Fruit fly (Drosophila melanogaster) whole organism, embryonic: ENCODE data around the gene CG17801.
A peak's percentile ranks its signal among the peaks of the same experiment; 100 is the strongest.

Experiments
- CG10654 ChIP-seq: fragments of 200-800 bp; sonication (Bioruptor generic); optimal IDR thresholded peaks from 2 replicates; lab custom pipeline; 2016; ENCODE audit warnings: missing biosample characterization, missing genetic modification characterization
- CG13624 ChIP-seq: fragments of 200-800 bp; sonication (Bioruptor generic); optimal IDR thresholded peaks from 2 replicates; lab custom pipeline; 2016; ENCODE audit warnings: missing biosample characterization, missing genetic modification characterization
- CG15479 ChIP-seq: fragments of 200-800 bp; sonication (Bioruptor generic); optimal IDR thresholded peaks from 3 replicates; lab custom pipeline; 2019; ENCODE audit warnings: missing biosample characterization, mild to moderate bottlenecking, missing genetic modification characterization, moderate library complexity
- CG15514 ChIP-seq: fragments of 200-800 bp; sonication (Bioruptor generic); optimal IDR thresholded peaks from 3 replicates; lab custom pipeline; 2017; ENCODE audit warnings: missing biosample characterization, missing genetic modification characterization, mild to moderate bottlenecking, moderate library complexity, missing genetic modification reagents
- CG17568 ChIP-seq: fragments of 200-800 bp; sonication (Bioruptor generic); optimal IDR thresholded peaks from 2 replicates; lab custom pipeline; 2018; ENCODE audit warnings: missing biosample characterization, mild to moderate bottlenecking, missing genetic modification characterization, moderate library complexity
- CG2875 ChIP-seq: fragments of 200-800 bp; sonication (Bioruptor generic); optimal IDR thresholded peaks from 2 replicates; lab custom pipeline; 2017; ENCODE audit warnings: missing biosample characterization, mild to moderate bottlenecking, missing genetic modification characterization, missing genetic modification reagents
- CG31224 ChIP-seq: fragments of 200-800 bp; sonication (Bioruptor generic); IDR thresholded peaks from 2 replicates; pipeline ENCODE4 v1.3.6; 2022; ENCODE audit warnings: missing biosample characterization, missing genetic modification characterization
- CG3838 ChIP-seq: fragments of 200-800 bp; sonication (Bioruptor generic); optimal IDR thresholded peaks from 3 replicates; lab custom pipeline; 2016; ENCODE audit warnings: missing biosample characterization, missing genetic modification characterization
- CG4328 ChIP-seq: fragments of 200-800 bp; sonication (Bioruptor generic); optimal IDR thresholded peaks from 3 replicates; lab custom pipeline; 2017; ENCODE audit warnings: missing biosample characterization, missing genetic modification reagents, missing genetic modification characterization
- CG4360 ChIP-seq: fragments of 200-800 bp; sonication (Bioruptor generic); IDR thresholded peaks from 2 replicates; pipeline ENCODE4 v1.3.6; 2022; ENCODE audit warnings: missing biosample characterization, missing genetic modification characterization
- CG5180 ChIP-seq: fragments of 200-800 bp; sonication (Bioruptor generic); optimal IDR thresholded peaks from 3 replicates; lab custom pipeline; 2017; ENCODE audit warnings: missing biosample characterization, missing genetic modification characterization, mild to moderate bottlenecking, moderate library complexity, missing genetic modification reagents
- CG6689 ChIP-seq: fragments of 200-800 bp; sonication (Bioruptor generic); IDR thresholded peaks from 2 replicates; pipeline ENCODE4 v1.3.6; 2022; ENCODE audit warnings: missing biosample characterization, missing genetic modification characterization
- CG6765 ChIP-seq: fragments of 200-800 bp; sonication (Bioruptor generic); optimal IDR thresholded peaks from 3 replicates; lab custom pipeline; 2017; ENCODE audit warnings: missing biosample characterization, mild to moderate bottlenecking, missing genetic modification characterization
- CG6854 ChIP-seq: fragments of 200-800 bp; sonication (Bioruptor generic); optimal IDR thresholded peaks from 3 replicates; lab custom pipeline; 2017; ENCODE audit warnings: missing biosample characterization, mild to moderate bottlenecking, missing genetic modification characterization
- CG7271 ChIP-seq: fragments of 200-800 bp; sonication (Bioruptor generic); optimal IDR thresholded peaks from 2 replicates; lab custom pipeline; 2018; ENCODE audit warnings: missing biosample characterization, mild to moderate bottlenecking, missing genetic modification characterization, moderate library complexity
- CG7745 ChIP-seq: fragments of 200-800 bp; sonication (Bioruptor generic); optimal IDR thresholded peaks from 2 replicates; lab custom pipeline; 2018; ENCODE audit warnings: missing biosample characterization, mild to moderate bottlenecking, missing genetic modification characterization, moderate library complexity
- CG8359 ChIP-seq: fragments of 200-800 bp; sonication (Bioruptor generic); optimal IDR thresholded peaks from 2 replicates; lab custom pipeline; 2017; ENCODE audit warnings: missing biosample characterization, mild to moderate bottlenecking, missing genetic modification characterization, borderline replicate concordance
- CG8765 ChIP-seq: fragments of 200-800 bp; sonication (Bioruptor generic); IDR thresholded peaks from 2 replicates; pipeline ENCODE4 v1.3.6; 2022; ENCODE audit warnings: missing biosample characterization, missing genetic modification characterization
- CG8924 ChIP-seq: fragments of 200-800 bp; optimal IDR thresholded peaks from 3 replicates; lab custom pipeline; 2019; ENCODE audit warnings: missing biosample characterization, mild to moderate bottlenecking, missing genetic modification characterization, moderate library complexity
- CG9876 ChIP-seq: fragments of 200-800 bp; sonication (Bioruptor generic); optimal IDR thresholded peaks from 2 replicates; lab custom pipeline; 2016; ENCODE audit warnings: missing biosample characterization, missing genetic modification characterization
- CoRest ChIP-seq: fragments of 200-800 bp; sonication (Bioruptor generic); optimal IDR thresholded peaks from 3 replicates; lab custom pipeline; 2018; ENCODE audit warnings: missing biosample characterization, mild to moderate bottlenecking, missing genetic modification characterization, moderate library complexity
- Dek ChIP-seq: fragments of 200-800 bp; sonication (Bioruptor generic); optimal IDR thresholded peaks from 3 replicates; lab custom pipeline; 2019; ENCODE audit warnings: missing biosample characterization, mild to moderate bottlenecking, missing genetic modification characterization, moderate library complexity
- Dip2 ChIP-seq: fragments of 200-800 bp; sonication (Bioruptor generic); IDR thresholded peaks from 2 replicates; pipeline ENCODE4 v1.3.6; 2022; ENCODE audit warnings: missing biosample characterization, missing genetic modification characterization
- ERR ChIP-seq: fragments of 200-800 bp; sonication (Bioruptor generic); optimal IDR thresholded peaks from 2 replicates; lab custom pipeline; 2016; ENCODE audit warnings: missing biosample characterization, missing genetic modification characterization
- Ets65A ChIP-seq: fragments of 200-800 bp; sonication (Bioruptor generic); peaks from one replicate; lab custom pipeline; 2016; ENCODE audit warnings: missing biosample characterization, missing genetic modification characterization
- Gug ChIP-seq: fragments of 200-800 bp; sonication (Bioruptor generic); IDR thresholded peaks from 4 replicates; pipeline ENCODE4 v1.3.6; 2022; ENCODE audit warnings: missing biosample characterization, missing genetic modification characterization
- H15 ChIP-seq: fragments of 200-800 bp; sonication (Bioruptor generic); IDR thresholded peaks from 3 replicates; pipeline ENCODE4 v1.3.6; 2022; ENCODE audit warnings: missing biosample characterization, missing genetic modification characterization
- H2.0 ChIP-seq: fragments of 200-800 bp; sonication (Bioruptor generic); IDR thresholded peaks from 2 replicates; pipeline ENCODE4 v1.3.6; 2022; ENCODE audit warnings: missing biosample characterization, missing genetic modification characterization
- HLHmδ ChIP-seq: fragments of 200-800 bp; sonication (Bioruptor generic); optimal IDR thresholded peaks from 2 replicates; lab custom pipeline; 2018; ENCODE audit warnings: missing biosample characterization, mild to moderate bottlenecking, missing genetic modification characterization, moderate library complexity
- Hr51 ChIP-seq, 2 experiments: fragments of 200-800 bp; sonication (Bioruptor generic); optimal IDR thresholded peaks; 2 replicates in 1 of 2; 3 replicates in 1 of 2; lab custom pipeline; 2016 to 2018; ENCODE audit warnings: missing biosample characterization in 2 of 2, missing genetic modification characterization in 2 of 2, mild to moderate bottlenecking in 1 of 2, moderate library complexity in 1 of 2
- Hr78 ChIP-seq, 2 experiments: fragments of 200-800 bp in 1 of 2; fragments of >200 bp in 1 of 2; sonication (Bioruptor generic) in 1 of 2; optimal IDR thresholded peaks; 2 replicates each; lab custom pipeline; 2017 to 2019; ENCODE audit warnings: missing biosample characterization in 2 of 2, missing genetic modification characterization in 2 of 2, mild to moderate bottlenecking in 1 of 2, moderate library complexity in 1 of 2
- Lhr ChIP-seq: fragments of 200-800 bp; sonication (Bioruptor generic); optimal IDR thresholded peaks from 3 replicates; lab custom pipeline; 2017; ENCODE audit warnings: mild to moderate bottlenecking, missing biosample characterization, missing genetic modification reagents, missing genetic modification characterization
- Oaz ChIP-seq: fragments of 200-800 bp; sonication (Bioruptor generic); IDR thresholded peaks from 2 replicates; pipeline ENCODE4 v1.3.6; 2022; ENCODE audit warnings: missing biosample characterization, missing genetic modification characterization
- Pdp1 ChIP-seq, 2 experiments: fragments of 200-800 bp; sonication (Bioruptor generic); optimal IDR thresholded peaks; 3 replicates each; lab custom pipeline; 2016; ENCODE audit warnings: missing biosample characterization in 2 of 2, missing genetic modification characterization in 2 of 2, mild to moderate bottlenecking in 1 of 2, moderate library complexity in 1 of 2
- Ravus ChIP-seq: fragments of 200-800 bp; sonication (Bioruptor generic); IDR thresholded peaks from 2 replicates; pipeline ENCODE4 v1.3.6; 2022; ENCODE audit warnings: missing biosample characterization, missing genetic modification characterization
- Spps ChIP-seq: fragments of 200-800 bp; sonication (Bioruptor generic); optimal IDR thresholded peaks from 2 replicates; lab custom pipeline; 2018; ENCODE audit warnings: missing biosample characterization, mild to moderate bottlenecking, missing genetic modification characterization
- Trl ChIP-seq, 3 experiments: fragments of >200 bp in 2 of 3; fragments of 200-800 bp in 1 of 3; sonication (Bioruptor generic) in 1 of 3; optimal IDR thresholded peaks; 2 replicates in 1 of 3; 3 replicates in 2 of 3; lab custom pipeline; 2016 to 2017; ENCODE audit warnings: missing biosample characterization in 1 of 3, missing genetic modification characterization in 1 of 3
- Usf ChIP-seq: fragments of 200-800 bp; sonication (Bioruptor generic); optimal IDR thresholded peaks from 2 replicates; lab custom pipeline; 2017; ENCODE audit warnings: missing genotype, missing biosample characterization, missing genetic modification characterization
- amos ChIP-seq: fragments of 200-800 bp; sonication (Bioruptor generic); IDR thresholded peaks from 2 replicates; pipeline ENCODE4 v1.3.6; 2022; ENCODE audit warnings: missing biosample characterization, missing genetic modification characterization; ENCODE audit not compliant: partially characterized antibody
- fd3F ChIP-seq: fragments of 200-800 bp; sonication (Bioruptor generic); optimal IDR thresholded peaks from 2 replicates; lab custom pipeline; 2018; ENCODE audit warnings: missing biosample characterization, mild to moderate bottlenecking, missing genetic modification characterization, moderate library complexity
- fd96Cb ChIP-seq: fragments of 200-800 bp; sonication (Bioruptor generic); optimal IDR thresholded peaks from 2 replicates; lab custom pipeline; 2018; ENCODE audit warnings: missing biosample characterization, mild to moderate bottlenecking, missing genetic modification characterization, moderate library complexity
- gcm2 ChIP-seq: fragments of 200-800 bp; sonication (Bioruptor generic); optimal IDR thresholded peaks from 2 replicates; lab custom pipeline; 2016; ENCODE audit warnings: missing biosample characterization, missing genetic modification characterization
- lmd ChIP-seq: fragments of 200-800 bp; sonication (Bioruptor generic); IDR thresholded peaks from 2 replicates; pipeline ENCODE4 v1.3.6; 2022; ENCODE audit warnings: missing biosample characterization, missing genetic modification characterization
- ranshi ChIP-seq: fragments of 200-800 bp; sonication (Bioruptor generic); IDR thresholded peaks from 2 replicates; pipeline ENCODE4 v1.3.6; 2022; ENCODE audit warnings: missing biosample characterization, missing genetic modification characterization
- repo ChIP-seq: fragments of 200-800 bp; sonication (Bioruptor generic); optimal IDR thresholded peaks from 2 replicates; lab custom pipeline; 2016; ENCODE audit warnings: missing biosample characterization, missing genetic modification characterization
- scrt ChIP-seq: fragments of 200-800 bp; sonication (Bioruptor generic); optimal IDR thresholded peaks from 2 replicates; lab custom pipeline; 2018; ENCODE audit warnings: missing biosample characterization, mild to moderate bottlenecking, missing genetic modification characterization, moderate library complexity
- sens-2 ChIP-seq: fragments of 200-800 bp; sonication (Bioruptor generic); IDR thresholded peaks from 2 replicates; pipeline ENCODE4 v1.3.6; 2022; ENCODE audit warnings: missing biosample characterization, missing genetic modification characterization
- so ChIP-seq: fragments of 200-800 bp; sonication (Bioruptor generic); IDR thresholded peaks from 3 replicates; pipeline ENCODE4 v1.3.6; 2022; ENCODE audit warnings: missing biosample characterization, missing genetic modification characterization
- sqz ChIP-seq: fragments of 200-800 bp; sonication (Bioruptor generic); optimal IDR thresholded peaks from 3 replicates; lab custom pipeline; 2018; ENCODE audit warnings: missing biosample characterization, mild to moderate bottlenecking, missing genetic modification characterization
- ttk ChIP-seq: fragments of 200-800 bp; sonication (Bioruptor generic); IDR thresholded peaks from 2 replicates; pipeline ENCODE4 v2.1.2; 2022; ENCODE audit warnings: missing biosample characterization, missing genetic modification characterization
- zf30C ChIP-seq: fragments of 200-800 bp; sonication (Bioruptor generic); optimal IDR thresholded peaks from 3 replicates; lab custom pipeline; 2018; ENCODE audit warnings: missing biosample characterization, mild to moderate bottlenecking, missing genetic modification characterization

Gene CG17801

DNA sequence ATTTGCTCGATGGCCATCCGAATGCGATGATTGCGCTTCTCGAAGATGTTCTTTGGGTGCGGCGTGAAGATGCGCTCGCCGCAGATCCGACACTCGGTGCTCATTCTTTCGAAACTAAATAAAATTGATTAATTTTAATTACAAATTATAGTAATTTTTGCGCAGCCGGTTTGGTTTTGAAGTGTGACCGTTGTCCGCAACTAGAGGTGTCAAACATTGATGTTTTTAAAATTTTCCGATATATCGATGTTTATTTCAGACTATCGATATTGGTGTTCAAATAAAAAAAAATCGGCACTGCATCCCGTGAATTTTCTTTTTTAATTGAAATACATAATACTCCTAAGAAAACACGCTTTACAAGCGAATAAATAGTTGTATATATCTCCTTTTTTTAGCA, 2.1 kb upstream of the CG17801 start, which contains the start of gene Odj (continued):
- TF ChIP-seq zf30C (GFP tag; lab: Kevin White, UChicago) (no peak), H15 (no peak), Oaz (GFP tag; lab: Robert Waterston, UW) (no peak), CG31224 (GFP tag; lab: Robert Waterston, UW) (no peak), CG15479 (GFP tag; lab: Kevin White, UChicago) (no peak), CG9876 (GFP tag; lab: Kevin White, UChicago) (no peak), sens-2 (GFP tag; lab: Robert Waterston, UW) (no peak), CG5180 (GFP tag; lab: Kevin White, UChicago) (no peak), CG10654 (GFP tag; lab: Kevin White, UChicago) (no peak), ranshi (GFP tag; lab: Robert Waterston, UW) (no peak), Trl (optimal IDR thresholded peaks at IDR 0.05; lab: Kevin White, UChicago) (no peak), Trl (GFP tag; optimal IDR thresholded peaks at IDR 0.05; lab: Kevin White, UChicago) (no peak), Gug (no peak), CG8359 (GFP tag; lab: Kevin White, UChicago) (no peak), CG6765 (GFP tag; lab: Kevin White, UChicago) (no peak), repo (GFP tag; lab: Kevin White, UChicago) (no peak), CG4328 (GFP tag; lab: Kevin White, UChicago) (no peak), Dek (peak; percentile 15), amos (peak; percentile 96), CG8924 (tag; lab: Kevin White, UChicago) (no peak), HLHmδ (GFP tag; lab: Kevin White, UChicago) (no peak), CG6854 (GFP tag; lab: Kevin White, UChicago) (no peak), CG13624 (no peak), Hr51 (GFP tag; optimal IDR thresholded peaks at IDR 0.05; lab: Kevin White, UChicago) (no peak), Dip2 (GFP tag; lab: Robert Waterston, UW) (no peak), so (GFP tag; lab: Robert Waterston, UW) (no peak), fd96Cb (tag; lab: Kevin White, UChicago) (no peak), CG17568 (GFP tag; lab: Kevin White, UChicago) (no peak), Usf (GFP tag; lab: Kevin White, UChicago) (no peak), CG4360 (GFP tag; lab: Robert Waterston, UW) (no peak), ERR (no peak), CG15514 (GFP tag; lab: Kevin White, UChicago) (peak; percentile 25), gcm2 (GFP tag; lab: Kevin White, UChicago) (no peak), CG6689 (GFP tag; lab: Robert Waterston, UW) (no peak), fd3F (no peak), CoRest (peak; percentile 5), Spps (tag; lab: Kevin White, UChicago) (no peak), ttk (no peak), Ets65A (GFP tag; lab: Kevin White, UChicago) (no peak), scrt (GFP tag; lab: Kevin White, UChicago) (no peak), Lhr (GFP tag; lab: Kevin White, UChicago) (peak; percentile 14), CG7271 (no peak), CG2875 (GFP tag; lab: Kevin White, UChicago) (no peak), CG3838 (GFP tag; lab: Kevin White, UChicago) (no peak), Hr78 (GFP tag; optimal IDR thresholded peaks at IDR 0.05; lab: Kevin White, UChicago) (no peak), Ravus (no peak), H2.0 (GFP tag; lab: Robert Waterston, UW) (no peak), Pdp1 (GFP tag; optimal IDR thresholded peaks at IDR 0.05; lab: Kevin White, UChicago) (no peak), sqz (GFP tag; lab: Kevin White, UChicago) (no peak), CG7745 (tag; lab: Kevin White, UChicago) (peak; percentile 85), CG8765 (no peak), lmd (no peak)
